Worm (Caenorhabditis elegans) whole organism, L4 larva: ENCODE measurements around the gene C32D5.4.

ENCODE experiments used
- F26F4.8 ChIP-seq: fragments of 200-800 bp; sonication (Bioruptor generic); conservative IDR thresholded peaks from 2 replicates; pipeline ENCODE4 v1.3.6; 2022; ENCODE audit warnings: missing genetic modification characterization, missing compliant biosample characterization
- F37D6.2 ChIP-seq: sonication (generic microtip); optimal IDR thresholded peaks from 2 replicates; lab custom pipeline; 2016; ENCODE audit warnings: mild to moderate bottlenecking, missing genetic modification characterization, missing compliant biosample characterization
- T20F7.1 ChIP-seq: fragments of 200-800 bp; sonication (Bioruptor generic); optimal IDR thresholded peaks from 2 replicates; lab custom pipeline; 2018; ENCODE audit warnings: mild to moderate bottlenecking, missing genetic modification characterization, missing compliant biosample characterization
- Y5F2A.4 ChIP-seq: fragments of 200-800 bp; sonication (Bioruptor generic); optimal IDR thresholded peaks from 2 replicates; lab custom pipeline; 2018; ENCODE audit warnings: mild to moderate bottlenecking, missing genetic modification characterization, missing compliant biosample characterization
- Y75B8A.6 ChIP-seq: fragments of 200-800 bp; sonication (Bioruptor generic); IDR thresholded peaks from 2 replicates; pipeline ENCODE4 v1.3.6; 2022; ENCODE audit warnings: missing genetic modification reagents, missing genetic modification characterization, missing compliant biosample characterization
- aha-1 ChIP-seq: fragments of 150-350 bp; peaks from one replicate; lab custom pipeline; 2014; ENCODE audit warnings: missing biosample characterization, missing genetic modification characterization
- arid-1 ChIP-seq: fragments of 200-800 bp; sonication (Bioruptor generic); conservative IDR thresholded peaks from 2 replicates; pipeline ENCODE4 v1.3.6; 2022; ENCODE audit warnings: missing genetic modification reagents, missing genetic modification characterization, missing compliant biosample characterization
- attf-4 ChIP-seq: sonication (generic microtip); optimal IDR thresholded peaks from 3 replicates; lab custom pipeline; 2017; ENCODE audit warnings: missing biosample characterization, missing genetic modification characterization
- ceh-62 ChIP-seq: sonication (generic microtip); optimal IDR thresholded peaks from 2 replicates; lab custom pipeline; 2017; ENCODE audit warnings: missing biosample characterization, missing genetic modification characterization
- daf-12 ChIP-seq: fragments of 150-350 bp; optimal IDR thresholded peaks from 2 replicates; lab custom pipeline; 2014; ENCODE audit warnings: missing biosample characterization, missing genetic modification reagents, missing genetic modification characterization
- daf-8 ChIP-seq: fragments of 200-800 bp; sonication (Bioruptor generic); IDR thresholded peaks from 2 replicates; pipeline ENCODE4 v1.3.6; 2022; ENCODE audit warnings: missing genetic modification characterization, missing compliant biosample characterization
- dmd-8 ChIP-seq: fragments of 200-800 bp; sonication (Bioruptor generic); IDR thresholded peaks from 2 replicates; pipeline ENCODE4 v1.3.6; 2022; ENCODE audit warnings: missing genetic modification characterization, missing compliant biosample characterization
- dmd-9 ChIP-seq: fragments of 200-800 bp; sonication (Bioruptor generic); IDR thresholded peaks from 2 replicates; pipeline ENCODE4 v1.3.6; 2022; ENCODE audit warnings: missing genetic modification reagents, missing genetic modification characterization, missing compliant biosample characterization
- dpl-1 ChIP-seq: fragments of 150-350 bp; optimal IDR thresholded peaks from 2 replicates; lab custom pipeline; 2014; ENCODE audit warnings: missing biosample characterization, missing genetic modification reagents, missing genetic modification characterization
- dve-1 ChIP-seq: sonication (generic microtip); optimal IDR thresholded peaks from 2 replicates; lab custom pipeline; 2017; ENCODE audit warnings: antibody characterized with exemption, mild to moderate bottlenecking, missing genetic modification characterization, missing compliant biosample characterization; ENCODE audit not compliant: insufficient read depth
- fos-1 ChIP-seq: fragments of 150-350 bp; optimal IDR thresholded peaks from 2 replicates; lab custom pipeline; 2014; ENCODE audit warnings: missing biosample characterization, missing genetic modification characterization
- gei-8 ChIP-seq: fragments of 200-800 bp; sonication (Bioruptor generic); optimal IDR thresholded peaks from 2 replicates; lab custom pipeline; 2018; ENCODE audit warnings: mild to moderate bottlenecking, missing genetic modification characterization, missing compliant biosample characterization
- hif-1 ChIP-seq, 2 experiments: sonication (generic microtip); optimal IDR thresholded peaks; 2 replicates each; lab custom pipeline; 2016 to 2017; ENCODE audit warnings: missing compliant biosample characterization in 2 of 2, missing genetic modification characterization in 2 of 2, missing genetic modification reagents in 2 of 2, missing genotype in 2 of 2, mild to moderate bottlenecking in 1 of 2
- hlh-11 ChIP-seq: fragments of 200-800 bp; sonication (Bioruptor generic); optimal IDR thresholded peaks from 2 replicates; lab custom pipeline; 2018; ENCODE audit warnings: mild to moderate bottlenecking, missing genetic modification characterization, missing compliant biosample characterization
- hlh-30 ChIP-seq: sonication (generic microtip); optimal IDR thresholded peaks from 2 replicates; lab custom pipeline; 2017; ENCODE audit warnings: antibody characterized with exemption, mild to moderate bottlenecking, missing genetic modification characterization, missing compliant biosample characterization; ENCODE audit not compliant: insufficient read depth
- hmg-1.1 ChIP-seq: fragments of 200-800 bp; sonication (Bioruptor generic); IDR thresholded peaks from 2 replicates; pipeline ENCODE4 v1.3.6; 2022; ENCODE audit warnings: missing genetic modification reagents, missing genetic modification characterization, missing compliant biosample characterization
- lin-13 ChIP-seq: fragments of 150-350 bp; optimal IDR thresholded peaks from 2 replicates; lab custom pipeline; 2014; ENCODE audit warnings: missing biosample characterization, missing genetic modification reagents, missing genetic modification characterization
- lin-15B ChIP-seq: fragments of 150-350 bp; sonication (generic microtip); optimal IDR thresholded peaks from 3 replicates; lab custom pipeline; 2014; ENCODE audit warnings: missing biosample characterization, missing genetic modification characterization
- lin-38 ChIP-seq: fragments of 200-800 bp; sonication (Bioruptor generic); IDR thresholded peaks from 2 replicates; pipeline ENCODE4 v1.3.6; 2022; ENCODE audit warnings: missing genetic modification reagents, missing genetic modification characterization, missing compliant biosample characterization
- lin-39 ChIP-seq: fragments of 150-350 bp; optimal IDR thresholded peaks from 2 replicates; lab custom pipeline; 2014; ENCODE audit warnings: missing biosample characterization, missing genetic modification reagents, missing genetic modification characterization
- madf-5 ChIP-seq, 2 experiments: fragments of 200-800 bp; sonication (Bioruptor generic); IDR thresholded peaks; 2 replicates each; pipeline ENCODE4 v1.3.6; 2022; ENCODE audit warnings: missing compliant biosample characterization in 2 of 2, missing genetic modification characterization in 2 of 2
- mdl-1 ChIP-seq, 2 experiments: fragments of 150-350 bp in 1 of 2; sonication (generic microtip) in 1 of 2; optimal IDR thresholded peaks; 2 replicates each; lab custom pipeline; 2014 to 2017; ENCODE audit warnings: missing biosample characterization in 2 of 2, missing genetic modification characterization in 2 of 2
- mes-2 ChIP-seq: sonication (generic microtip); optimal IDR thresholded peaks from 2 replicates; lab custom pipeline; 2016; ENCODE audit warnings: missing genotype, mild to moderate bottlenecking, missing genetic modification characterization, missing compliant biosample characterization; ENCODE audit not compliant: poor library complexity, severe bottlenecking
- mxl-3 ChIP-seq: fragments of 200-800 bp; sonication (Bioruptor generic); optimal IDR thresholded peaks from 2 replicates; lab custom pipeline; 2018; ENCODE audit warnings: mild to moderate bottlenecking, missing genetic modification characterization, missing compliant biosample characterization
- nhr-102 ChIP-seq: sonication (generic microtip); optimal IDR thresholded peaks from 2 replicates; lab custom pipeline; 2016; ENCODE audit warnings: mild to moderate bottlenecking, missing genetic modification characterization, moderate library complexity, missing compliant biosample characterization
- nhr-11 ChIP-seq: fragments of 150-350 bp; optimal IDR thresholded peaks from 2 replicates; lab custom pipeline; 2014; ENCODE audit warnings: missing biosample characterization, missing genetic modification characterization
- nhr-111 ChIP-seq: fragments of 200-800 bp; sonication (Bioruptor generic); optimal IDR thresholded peaks from 2 replicates; lab custom pipeline; 2018; ENCODE audit warnings: mild to moderate bottlenecking, missing genetic modification characterization, missing compliant biosample characterization
- nhr-237 ChIP-seq: sonication (generic microtip); optimal IDR thresholded peaks from 2 replicates; lab custom pipeline; 2017; ENCODE audit warnings: missing biosample characterization, missing genetic modification characterization
- nhr-25 ChIP-seq: sonication (generic microtip); optimal IDR thresholded peaks from 2 replicates; lab custom pipeline; 2017; ENCODE audit warnings: missing genetic modification characterization, mild to moderate bottlenecking, missing compliant biosample characterization, antibody characterized with exemption, moderate library complexity, borderline replicate concordance; ENCODE audit not compliant: insufficient read depth
- nhr-28 ChIP-seq: fragments of 150-350 bp; optimal IDR thresholded peaks from 2 replicates; lab custom pipeline; 2014; ENCODE audit warnings: missing biosample characterization, missing genetic modification characterization
- nhr-6 ChIP-seq: fragments of 150-350 bp; optimal IDR thresholded peaks from 2 replicates; lab custom pipeline; 2014; ENCODE audit warnings: missing biosample characterization, missing genetic modification characterization
- nhr-76 ChIP-seq: fragments of 150-350 bp; optimal IDR thresholded peaks from 2 replicates; lab custom pipeline; 2014; ENCODE audit warnings: missing biosample characterization, missing genetic modification characterization
- sdz-12 ChIP-seq: fragments of 200-800 bp; sonication (Bioruptor generic); optimal IDR thresholded peaks from 2 replicates; lab custom pipeline; 2018; ENCODE audit warnings: mild to moderate bottlenecking, missing genetic modification characterization, missing compliant biosample characterization
- snpc-1.2 ChIP-seq: fragments of 200-800 bp; sonication (Bioruptor generic); IDR thresholded peaks from 2 replicates; pipeline ENCODE4 v1.3.6; 2022; ENCODE audit warnings: missing genetic modification reagents, missing genetic modification characterization, missing compliant biosample characterization
- spr-3 ChIP-seq: fragments of 200-800 bp; sonication (Bioruptor generic); optimal IDR thresholded peaks from 2 replicates; lab custom pipeline; 2018; ENCODE audit warnings: mild to moderate bottlenecking, missing genetic modification characterization, missing compliant biosample characterization
- tra-1 ChIP-seq: fragments of 200-800 bp; sonication (Bioruptor generic); IDR thresholded peaks from 2 replicates; pipeline ENCODE4 v1.3.6; 2022; ENCODE audit warnings: missing genetic modification reagents, missing genetic modification characterization, missing compliant biosample characterization
- unc-62 ChIP-seq, 3 experiments: fragments of 150-350 bp in 1 of 3; sonication (generic microtip); optimal IDR thresholded peaks in 2 of 3; peaks in 1 of 3; 1 replicate in 1 of 3; 2 replicates in 2 of 3; lab custom pipeline; 2014 to 2017; ENCODE audit warnings: missing biosample characterization in 3 of 3, missing genetic modification characterization in 3 of 3, missing genetic modification reagents in 3 of 3, missing genotype in 1 of 3
- zag-1 ChIP-seq: fragments of 150-350 bp; optimal IDR thresholded peaks from 2 replicates; lab custom pipeline; 2014; ENCODE audit warnings: missing biosample characterization, missing genetic modification characterization
- zfp-3 ChIP-seq: fragments of 200-800 bp; sonication (Bioruptor generic); conservative IDR thresholded peaks from 2 replicates; pipeline ENCODE4 v1.3.6; 2022; ENCODE audit warnings: missing genetic modification reagents, missing genetic modification characterization, missing compliant biosample characterization
- zip-2 ChIP-seq: fragments of 150-350 bp; optimal IDR thresholded peaks from 2 replicates; lab custom pipeline; 2014; ENCODE audit warnings: missing biosample characterization, missing genetic modification characterization
- ztf-11 ChIP-seq: fragments of 150-350 bp; optimal IDR thresholded peaks from 2 replicates; lab custom pipeline; 2014; ENCODE audit warnings: missing biosample characterization, missing genetic modification characterization

The C32D5.4 gene

DNA sequence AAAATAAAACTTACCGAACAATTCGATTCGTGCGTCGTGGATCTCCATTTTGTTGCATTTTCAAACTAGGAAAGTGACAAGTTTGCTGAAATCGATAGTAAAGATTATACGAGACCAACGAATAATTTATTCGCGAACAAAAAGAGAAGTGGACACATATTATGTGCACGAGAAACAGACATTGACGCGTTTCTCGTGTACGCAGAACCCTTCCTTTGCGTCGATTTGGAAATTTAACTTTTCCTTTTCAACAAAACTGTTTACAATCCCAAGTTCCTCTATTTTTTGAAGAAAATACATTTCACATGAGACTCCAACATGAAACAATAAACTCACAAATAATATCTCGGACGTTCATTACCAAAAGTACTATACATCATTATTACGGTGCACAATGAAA, 37.9 kb upstream of the C32D5.4 start, which contains the start of gene K10B2.4 (continued):
- TF ChIP-seq nhr-25, result no peak
- no peak for TF ChIP-seq nhr-237 (tag; lab: Kevin White, UChicago)
- TF ChIP-seq daf-12 (tag; lab: Kevin White, UChicago), result no peak
- TF ChIP-seq unc-62 (GFP tag; optimal IDR thresholded peaks at IDR 0.05 in 1 of 2; lab: Kevin White, UChicago), result no peak
- TF ChIP-seq unc-62 (tag; optimal IDR thresholded peaks at IDR 0.05; lab: Kevin White, UChicago), result no peak
- TF ChIP-seq gei-8 (GFP tag; lab: Kevin White, UChicago), result no peak
- TF ChIP-seq nhr-6 (tag; lab: Kevin White, UChicago), result no peak
- no peak for TF ChIP-seq dmd-8 (GFP tag; lab: Robert Waterston, UW)
- peak; percentile 55 for TF ChIP-seq hlh-11 (tag; lab: Kevin White, UChicago)
- no peak for TF ChIP-seq Y75B8A.6
- TF ChIP-seq spr-3 (GFP tag; lab: Kevin White, UChicago), result peak; percentile 7
- TF ChIP-seq mdl-1 (tag; optimal IDR thresholded peaks at IDR 0.05; lab: Kevin White, UChicago), result peak in 1 of 2 experiments; percentile 30
- no peak for TF ChIP-seq madf-5 (GFP tag; IDR thresholded peaks at IDR 0.05; lab: Robert Waterston, UW)
- TF ChIP-seq nhr-111, result no peak
- TF ChIP-seq ztf-11 (tag; lab: Kevin White, UChicago), result no peak
- no peak for TF ChIP-seq Y5F2A.4 (GFP tag; lab: Kevin White, UChicago)
- TF ChIP-seq snpc-1.2 (GFP tag; lab: Robert Waterston, UW), result no peak
- TF ChIP-seq mxl-3 (GFP tag; lab: Kevin White, UChicago), result peak; percentile 30
- TF ChIP-seq arid-1, result 0 out of 2 replicates have a peak, but pooled peaks have one; percentile 16
- TF ChIP-seq fos-1 (tag; lab: Kevin White, UChicago), result no peak
- TF ChIP-seq nhr-28 (tag; lab: Kevin White, UChicago), result peak; percentile 28
- TF ChIP-seq lin-15B, result no peak
- TF ChIP-seq nhr-11 (tag; lab: Kevin White, UChicago), result peak; percentile 8
- no peak for TF ChIP-seq zfp-3 (GFP tag; lab: Robert Waterston, UW)
- peak; percentile 53 for TF ChIP-seq hlh-30 (tag; lab: Kevin White, UChicago)
- TF ChIP-seq hif-1 (tag; optimal IDR thresholded peaks at IDR 0.05; lab: Kevin White, UChicago), result peak in 1 of 2 experiments; percentile 8
- TF ChIP-seq zip-2 (tag; lab: Kevin White, UChicago), result no peak
- peak; percentile 36 for TF ChIP-seq lin-13 (GFP tag; lab: Kevin White, UChicago)
- TF ChIP-seq zag-1, result no peak
- no peak for TF ChIP-seq ceh-62 (tag; lab: Kevin White, UChicago)
- no peak for TF ChIP-seq lin-39 (tag; lab: Kevin White, UChicago)
- no peak for TF ChIP-seq dmd-9 (GFP tag; lab: Robert Waterston, UW)
- TF ChIP-seq dve-1 (tag; lab: Kevin White, UChicago), result peak; percentile 35
- no peak for TF ChIP-seq attf-4 (tag; lab: Kevin White, UChicago)
- no peak for TF ChIP-seq F26F4.8 (GFP tag; lab: Robert Waterston, UW)
- no peak for TF ChIP-seq nhr-102
- TF ChIP-seq daf-8 (GFP tag; lab: Robert Waterston, UW), result no peak
- no peak for TF ChIP-seq sdz-12 (GFP tag; lab: Kevin White, UChicago)
- peak; percentile 81 for TF ChIP-seq lin-38 (GFP tag; lab: Robert Waterston, UW)
- TF ChIP-seq dpl-1 (GFP tag; lab: Kevin White, UChicago), result peak; percentile 78
- no peak for TF ChIP-seq F37D6.2 (tag; lab: Kevin White, UChicago)
- TF ChIP-seq nhr-76 (tag; lab: Kevin White, UChicago), result no peak
- peak; percentile 90 for TF ChIP-seq mes-2 (tag; lab: Kevin White, UChicago)
- peak; percentile 60 for TF ChIP-seq hmg-1.1
- peak; percentile 57 for TF ChIP-seq T20F7.1 (GFP tag; lab: Kevin White, UChicago)
- no peak for TF ChIP-seq tra-1
- peak; percentile 92 for TF ChIP-seq aha-1 (tag; lab: Kevin White, UChicago)
